Worm (Caenorhabditis elegans) whole organism, L4/young adult: ENCODE measurements around the gene T08D10.4.

Source experiments
- W03F9.2 ChIP-seq: fragments of 150-350 bp; optimal IDR thresholded peaks from 2 replicates; lab custom pipeline; 2014; ENCODE audit warnings: missing biosample characterization, missing genetic modification characterization
- dao-5 ChIP-seq: sonication (generic microtip); optimal IDR thresholded peaks from 2 replicates; lab custom pipeline; 2016; ENCODE audit warnings: missing genotype, missing genetic modification characterization, moderate library complexity, missing compliant biosample characterization
- him-1 ChIP-seq: sonication (generic microtip); optimal IDR thresholded peaks from 2 replicates; lab custom pipeline; 2016; ENCODE audit warnings: missing genotype, missing genetic modification reagents, missing genetic modification characterization, missing compliant biosample characterization

T08D10.4 gene

DNA sequence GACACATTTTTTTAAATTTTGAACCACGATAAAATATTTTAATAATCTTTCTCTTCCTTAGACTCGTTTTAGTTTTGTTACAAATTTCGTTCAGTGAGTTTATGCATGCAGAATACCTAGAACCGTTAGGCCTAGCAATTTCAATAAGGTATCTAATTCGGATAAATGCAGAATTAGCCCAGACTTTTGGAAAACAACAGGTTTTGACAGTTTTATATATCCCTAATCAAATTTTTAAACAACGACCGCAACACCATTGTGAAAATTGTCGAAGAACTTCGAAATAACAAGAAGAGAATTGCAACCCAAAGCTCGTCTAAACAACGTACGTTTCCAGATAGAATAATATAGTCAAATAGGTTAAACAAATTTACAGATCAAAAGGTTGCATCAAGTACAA, 35.1 kb downstream of the T08D10.4 start, which contains the start of gene Y62H9A.16:
Y62H9A.16 (plus strand) TSS at position 301 of the 400 bp plus-strand sequence.
- TF ChIP-seq W03F9.2 (tag; lab: Kevin White, UChicago) (no peak), dao-5 (tag; lab: Kevin White, UChicago) (no peak), him-1 (tag; lab: Kevin White, UChicago) (no peak)

DNA sequence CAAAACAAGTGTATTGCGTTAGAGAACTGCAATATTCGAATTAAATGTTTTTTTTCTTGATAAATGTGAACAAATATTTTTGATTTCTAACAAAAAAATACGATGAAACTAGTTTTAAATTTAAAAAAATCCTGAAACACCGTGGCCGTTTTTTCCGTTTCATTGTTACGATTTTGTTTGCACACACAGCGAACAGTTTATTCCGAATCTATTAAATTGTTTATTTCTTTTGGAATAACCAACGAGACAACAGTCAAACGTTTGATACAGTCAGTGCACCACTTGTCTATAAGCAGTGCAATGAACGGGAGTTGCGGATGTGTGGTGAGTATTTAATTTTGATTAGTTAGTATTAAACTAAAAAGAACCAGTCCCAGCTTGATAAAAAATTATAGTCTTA, 36.4 kb downstream of the T08D10.4 start, which contains the start of gene Y62H9A.13:
Y62H9A.13 (plus strand) TSS at position 301 of the 400 bp plus-strand sequence.
- TF ChIP-seq W03F9.2 (tag; lab: Kevin White, UChicago) (no peak), dao-5 (tag; lab: Kevin White, UChicago) (no peak), him-1 (tag; lab: Kevin White, UChicago) (no peak)

DNA sequence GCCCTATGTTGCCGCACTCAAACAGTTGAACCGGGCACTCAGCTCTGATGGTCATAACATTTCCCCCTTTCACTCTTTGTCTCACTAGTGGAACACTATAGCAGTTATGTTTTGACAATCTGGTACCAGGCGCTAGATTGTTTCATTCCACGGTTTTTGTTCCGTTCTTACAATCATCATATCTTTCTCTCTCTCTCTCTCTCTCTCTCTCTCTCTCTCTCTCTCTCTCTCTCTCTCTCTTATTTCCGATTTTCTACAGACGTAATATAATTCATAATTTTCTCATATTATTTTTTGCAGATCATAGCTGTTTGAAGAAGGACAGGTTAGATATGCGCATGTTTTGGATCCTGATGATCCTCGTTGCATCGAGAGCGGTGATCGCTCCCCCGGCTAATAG, 39.3 kb downstream of the T08D10.4 start, which contains the start of gene Y62H9A.12:
Y62H9A.12 (plus strand) TSS at position 301 of the 400 bp plus-strand sequence.
- no peak for TF ChIP-seq dao-5 (tag; lab: Kevin White, UChicago)
- TF ChIP-seq him-1 (tag; lab: Kevin White, UChicago): no peak

DNA sequence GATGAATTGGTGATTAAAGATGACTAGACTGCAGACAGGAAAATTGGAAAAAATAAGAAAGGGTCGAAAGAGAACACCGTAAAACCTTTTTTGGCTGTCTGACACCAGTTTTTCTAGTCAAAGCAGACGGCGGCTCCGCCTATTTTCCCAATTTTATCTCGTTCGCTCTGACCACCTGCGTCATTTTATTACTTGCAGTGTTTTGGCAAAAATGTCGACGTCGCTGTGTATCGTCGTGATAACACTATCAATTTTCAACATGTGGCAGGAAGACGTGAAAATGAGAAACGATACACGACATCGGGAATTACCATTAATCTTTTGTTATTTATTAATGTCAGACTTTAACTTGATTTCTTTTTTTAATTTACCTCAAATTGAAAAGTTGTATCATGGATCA, 43.1 kb downstream of the T08D10.4 start, which contains the start of gene Y62H9A.15:
Y62H9A.15 (minus strand) TSS at position 100 of the 400 bp plus-strand sequence.
- no peak for TF ChIP-seq dao-5 (tag; lab: Kevin White, UChicago)
- no peak for TF ChIP-seq him-1 (tag; lab: Kevin White, UChicago)
- no peak for TF ChIP-seq W03F9.2 (tag; lab: Kevin White, UChicago)

DNA sequence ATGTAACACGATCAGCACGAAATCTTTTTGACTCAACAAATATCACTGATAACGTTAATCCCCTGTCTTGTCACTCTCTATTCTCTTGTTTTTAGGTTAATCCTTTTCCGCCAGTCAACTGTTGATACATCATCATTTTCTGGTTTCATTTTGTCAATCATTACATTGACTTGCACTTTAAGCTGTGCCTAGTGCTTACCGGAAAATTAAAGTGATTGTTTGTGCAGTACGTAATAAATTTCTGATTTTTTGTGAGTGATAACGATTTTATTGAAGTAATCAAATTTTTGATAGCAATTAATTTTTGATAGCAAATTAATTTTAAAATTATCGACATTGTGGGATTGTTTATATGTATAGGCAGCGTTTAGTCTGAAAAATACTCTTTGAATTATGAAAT, 44.0 kb downstream of the T08D10.4 start:
- TF ChIP-seq him-1 (tag; lab: Kevin White, UChicago): no peak
- TF ChIP-seq dao-5 (tag; lab: Kevin White, UChicago): no peak
- no peak for TF ChIP-seq W03F9.2 (tag; lab: Kevin White, UChicago)

DNA sequence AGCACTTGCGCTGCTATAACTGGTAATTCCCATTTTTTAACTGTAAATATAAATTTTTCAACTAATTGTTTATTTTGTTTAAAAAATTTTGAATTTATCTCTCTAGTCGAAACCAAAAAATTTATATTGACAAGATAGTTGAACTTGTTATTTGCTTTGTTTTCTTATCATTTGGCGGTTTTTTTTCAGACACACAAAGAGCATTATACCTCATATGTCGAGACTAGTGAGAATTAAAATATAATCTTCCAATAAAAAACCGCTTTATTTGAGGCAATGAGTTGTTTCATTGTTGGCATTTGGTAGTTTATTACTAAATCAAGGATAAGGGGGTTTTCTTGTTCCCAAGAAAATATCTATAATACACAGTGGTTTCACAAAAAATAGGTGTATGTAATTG, 44.9 kb downstream of the T08D10.4 start:
- TF ChIP-seq dao-5 (tag; lab: Kevin White, UChicago) (no peak), him-1 (tag; lab: Kevin White, UChicago) (no peak), W03F9.2 (tag; lab: Kevin White, UChicago) (no peak)

DNA sequence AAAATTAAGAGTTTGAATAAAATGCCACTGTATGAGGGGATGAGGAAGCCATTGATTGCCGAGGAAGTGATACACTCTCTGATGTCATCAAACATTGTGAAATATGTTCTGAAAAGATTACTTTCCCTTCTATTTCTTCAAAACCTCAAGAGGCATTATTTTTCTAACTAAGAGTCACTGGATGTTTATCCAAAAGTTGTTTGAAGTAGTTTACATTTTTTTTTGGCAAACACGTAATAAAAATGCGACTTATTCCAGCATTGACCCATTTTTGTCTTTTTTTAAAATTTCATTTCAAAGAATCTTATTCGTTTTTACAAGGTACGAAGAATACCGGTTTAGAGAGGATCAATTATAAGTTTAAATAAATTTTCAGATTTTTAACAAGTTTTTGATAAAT, 45.9 kb downstream of the T08D10.4 start, which contains the start of gene Y62H9A.11:
Y62H9A.11 (minus strand) TSS at position 101 of the 400 bp plus-strand sequence.
- no peak for TF ChIP-seq him-1 (tag; lab: Kevin White, UChicago)
- no peak for TF ChIP-seq dao-5 (tag; lab: Kevin White, UChicago)
- TF ChIP-seq W03F9.2 (tag; lab: Kevin White, UChicago): no peak

DNA sequence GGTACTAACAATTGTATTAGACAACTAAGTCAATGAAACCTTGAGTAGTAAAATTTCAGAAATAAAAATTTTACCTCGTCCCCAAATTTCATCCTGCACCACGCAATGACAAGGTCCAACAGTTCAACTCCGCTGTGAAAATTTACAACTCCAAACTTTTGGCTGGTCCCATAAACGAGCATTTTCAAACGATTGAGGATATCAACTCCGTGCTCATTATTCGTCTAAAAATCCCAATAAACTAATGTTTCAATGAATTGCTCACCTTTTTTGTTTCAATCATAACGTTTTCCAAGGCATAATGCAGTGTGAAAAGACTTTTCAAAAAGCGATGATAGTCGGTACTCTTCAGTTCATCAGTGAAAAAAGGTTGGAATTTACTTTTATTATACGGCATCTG, 46.5 kb downstream of the T08D10.4 start:
- TF ChIP-seq him-1 (tag; lab: Kevin White, UChicago): no peak
- no peak for TF ChIP-seq W03F9.2 (tag; lab: Kevin White, UChicago)
- TF ChIP-seq dao-5 (tag; lab: Kevin White, UChicago): no peak

DNA sequence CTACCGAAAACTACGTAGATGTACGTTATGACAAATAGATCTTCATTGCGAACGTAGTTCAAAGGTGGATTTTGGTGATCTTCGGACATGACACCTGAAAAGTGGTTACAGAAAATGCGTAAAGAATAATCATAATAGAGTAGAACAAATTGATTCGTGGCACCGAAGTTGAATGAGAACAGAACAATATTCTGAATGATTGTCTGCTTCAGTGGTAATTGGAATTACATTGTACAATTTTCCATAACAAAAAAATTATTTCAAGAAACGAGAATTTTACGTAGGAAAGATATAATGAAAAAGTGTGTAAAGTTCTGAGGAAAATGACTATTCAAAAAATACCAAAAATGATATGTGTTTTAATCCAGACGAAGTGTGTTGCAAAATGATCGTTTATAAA, 50.5 kb downstream of the T08D10.4 start, which contains the start of gene Y62H9A.10:
Y62H9A.10 (minus strand) TSS at position 101 of the 400 bp plus-strand sequence.
- TF ChIP-seq him-1 (tag; lab: Kevin White, UChicago) (no peak), dao-5 (tag; lab: Kevin White, UChicago) (no peak), W03F9.2 (tag; lab: Kevin White, UChicago) (no peak)
